Worm (Caenorhabditis elegans): ENCODE data around the gene ben-1.

The ben-1 gene

DNA sequence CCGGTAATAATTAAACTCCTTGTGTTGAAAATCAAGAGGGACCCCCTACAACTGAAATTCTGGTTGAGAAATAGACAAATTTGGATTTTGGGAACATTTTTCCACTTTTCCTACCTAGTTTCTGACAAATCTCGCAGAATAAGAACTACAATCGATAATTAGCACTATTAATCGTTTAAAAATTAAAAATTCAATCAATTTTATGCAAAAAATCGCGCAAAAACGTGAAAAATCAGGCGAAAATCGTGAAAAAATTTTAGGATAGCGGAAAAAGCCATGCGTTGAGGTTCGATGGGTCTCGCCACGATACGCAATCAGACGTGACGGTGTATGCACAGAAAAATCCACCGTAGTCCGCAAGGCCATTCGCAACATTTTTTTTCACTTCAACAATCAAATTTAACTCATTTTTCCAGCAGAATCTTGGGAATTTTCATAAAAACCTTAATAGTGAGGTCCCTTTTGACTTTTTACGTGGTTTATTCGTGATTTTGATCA, 36.3 kb downstream of the ben-1 start, which contains the start of gene lias-1 (continued):
- TF ChIP-seq ceh-2 (tag; optimal IDR thresholded peaks at IDR 0.05) (peak; percentile 44), pax-1 (tag; optimal IDR thresholded peaks at IDR 0.05) (peak; percentile 67), pat-9 (tag; optimal IDR thresholded peaks at IDR 0.05) (no peak), ets-4 (tag; optimal IDR thresholded peaks at IDR 0.05) (no peak), hlh-30 (tag; optimal IDR thresholded peaks at IDR 0.05; ENCODE audit: insufficient read depth) (peak; percentile 48), eyg-1 (tag; optimal IDR thresholded peaks at IDR 0.05) (no peak), tbx-2 (tag; optimal IDR thresholded peaks at IDR 0.05) (peak; percentile 75), Y22D7AL.16 (tag; optimal IDR thresholded peaks at IDR 0.05) (no peak), ceh-14 (tag; optimal IDR thresholded peaks at IDR 0.05) (peak; percentile 32), sox-2 (GFP tag; IDR thresholded peaks at IDR 0.05) (no peak), dmd-4 (tag; optimal IDR thresholded peaks at IDR 0.05; ENCODE audit: borderline replicate concordance) (no peak), pqm-1 (tag; optimal IDR thresholded peaks at IDR 0.05) (peak; percentile 21), hlh-8 (tag; optimal IDR thresholded peaks at IDR 0.05) (no peak), F13H6.1 (tag; optimal IDR thresholded peaks at IDR 0.05) (no peak)

DNA sequence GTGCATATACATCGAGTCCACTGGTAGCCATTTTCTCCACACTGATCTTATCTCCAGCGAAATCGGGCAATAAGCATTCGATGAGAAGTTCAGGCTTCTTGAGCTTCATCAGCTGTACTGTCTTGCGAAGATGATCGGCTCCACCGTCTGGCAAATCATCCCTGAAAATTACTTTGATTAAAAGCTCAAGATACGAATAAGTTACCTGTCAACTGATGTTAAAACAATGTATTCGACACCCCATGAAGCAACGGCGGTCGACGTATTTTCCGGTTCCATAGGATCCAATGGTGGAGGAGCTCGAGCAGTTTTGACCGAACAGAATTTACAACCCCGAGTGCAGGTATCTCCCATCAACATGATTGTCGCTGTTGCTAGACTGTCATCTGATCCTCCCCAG, 37.2 kb downstream of the ben-1 start:
- TF ChIP-seq ceh-9 (tag; optimal IDR thresholded peaks at IDR 0.05), result no peak
- TF ChIP-seq ceh-19 (GFP tag; optimal IDR thresholded peaks at IDR 0.05), result no peak
- TF ChIP-seq ahr-1 (tag; optimal IDR thresholded peaks at IDR 0.05), result no peak
- TF ChIP-seq odd-2 (tag; optimal IDR thresholded peaks at IDR 0.05), result no peak
- no peak for TF ChIP-seq ceh-31 (tag; optimal IDR thresholded peaks at IDR 0.05)
- no peak for TF ChIP-seq ceh-48 (tag; optimal IDR thresholded peaks at IDR 0.05)
- no peak for TF ChIP-seq pag-3 (tag; optimal IDR thresholded peaks at IDR 0.05; ENCODE audit: borderline replicate concordance)
- TF ChIP-seq pqm-1 (tag; optimal IDR thresholded peaks at IDR 0.05), result no peak
- TF ChIP-seq dve-1 (tag; optimal IDR thresholded peaks at IDR 0.05), result no peak
- TF ChIP-seq ceh-45 (GFP tag; IDR thresholded peaks at IDR 0.05), result no peak
- TF ChIP-seq hlh-13 (GFP tag; optimal IDR thresholded peaks at IDR 0.05), result no peak
- no peak for TF ChIP-seq ceh-6 (GFP tag; optimal IDR thresholded peaks at IDR 0.05)
- TF ChIP-seq hlh-8 (tag; optimal IDR thresholded peaks at IDR 0.05), result no peak
- TF ChIP-seq unc-55 (GFP tag; optimal IDR thresholded peaks at IDR 0.05), result no peak
- no peak for TF ChIP-seq npax-4 (tag; optimal IDR thresholded peaks at IDR 0.05)
- TF ChIP-seq ztf-16 (tag; optimal IDR thresholded peaks at IDR 0.05), result no peak

ce11 chrIII:3503286-3503685, 38.2 kb downstream of the ben-1 start, which contains the start of gene rpl-16:
rpl-16 (minus strand) TSS chrIII:3503604.
- TF ChIP-seq ceh-18 (tag; optimal IDR thresholded peaks at IDR 0.05), result no peak
- no peak for TF ChIP-seq F13H6.1 (tag; optimal IDR thresholded peaks at IDR 0.05)
- TF ChIP-seq elt-4 (tag; optimal IDR thresholded peaks at IDR 0.05), result no peak
- TF ChIP-seq ets-4 (tag; optimal IDR thresholded peaks at IDR 0.05), result no peak
- TF ChIP-seq ceh-14 (tag; optimal IDR thresholded peaks at IDR 0.05), result no peak
- no peak for TF ChIP-seq lim-6 (tag; optimal IDR thresholded peaks at IDR 0.05)
- no peak for TF ChIP-seq unc-86 (tag; optimal IDR thresholded peaks at IDR 0.05)
- no peak for TF ChIP-seq ceh-22 (tag; optimal IDR thresholded peaks at IDR 0.05)
- no peak for TF ChIP-seq pha-4 (tag; optimal IDR thresholded peaks at IDR 0.05)
- TF ChIP-seq C38D4.7 (GFP tag; optimal IDR thresholded peaks at IDR 0.05), result no peak
- no peak for TF ChIP-seq che-1 (tag; optimal IDR thresholded peaks at IDR 0.05)
- TF ChIP-seq hlh-6 (tag; optimal IDR thresholded peaks at IDR 0.05), result no peak
- TF ChIP-seq unc-42 (tag; optimal IDR thresholded peaks at IDR 0.05), result no peak
- TF ChIP-seq pag-3 (tag; optimal IDR thresholded peaks at IDR 0.05; ENCODE audit: borderline replicate concordance), result no peak
- TF ChIP-seq fax-1 (tag; optimal IDR thresholded peaks at IDR 0.05), result no peak
- no peak for TF ChIP-seq ceh-48 (tag; optimal IDR thresholded peaks at IDR 0.05)
- TF ChIP-seq hlh-13 (GFP tag; optimal IDR thresholded peaks at IDR 0.05), result no peak
